Worm (Caenorhabditis elegans): Measurements from ENCODE around the gene ZK688.11.

- no peak for TF ChIP-seq sup-37 (GFP tag; optimal IDR thresholded peaks at IDR 0.05)
- no peak for TF ChIP-seq nhr-28 (tag; optimal IDR thresholded peaks at IDR 0.05)
- TF ChIP-seq nhr-90 (tag; optimal IDR thresholded peaks at IDR 0.05; ENCODE audit: poor library complexity): peak; percentile 71
- peak; percentile 1 for TF ChIP-seq nhr-237 (tag; optimal IDR thresholded peaks at IDR 0.05)
- TF ChIP-seq snu-23 (GFP tag; optimal IDR thresholded peaks at IDR 0.05): peak; percentile 58
- TF ChIP-seq dpl-1 (GFP tag; optimal IDR thresholded peaks at IDR 0.05): peak in 1 of 3 experiments; percentile 9
Measured at ce11 chrIII:7897733-7898132, 13.0 kb upstream of the ZK688.11 start.
